Worm (Caenorhabditis elegans) whole organism, young adult: ENCODE data around the gene F44E7.4.

Experiments used
- C06A6.2 ChIP-seq: fragments of 200-800 bp; sonication (Bioruptor generic); conservative IDR thresholded peaks from 2 replicates; pipeline ENCODE4 v1.3.6; 2022; ENCODE audit warnings: missing genetic modification characterization, missing compliant biosample characterization
- F22D6.2 ChIP-seq: sonication (generic microtip); optimal IDR thresholded peaks from 2 replicates; lab custom pipeline; 2016; ENCODE audit warnings: mild to moderate bottlenecking, missing genetic modification characterization, missing compliant biosample characterization
- K12H6.12 ChIP-seq: fragments of 200-800 bp; sonication (Bioruptor generic); optimal IDR thresholded peaks from 2 replicates; lab custom pipeline; 2018; ENCODE audit warnings: mild to moderate bottlenecking, missing genetic modification characterization, missing compliant biosample characterization
- Y53F4B.3 ChIP-seq: fragments of 200-800 bp; sonication (Bioruptor generic); IDR thresholded peaks from 2 replicates; pipeline ENCODE4 v1.3.6; 2022; ENCODE audit warnings: missing genetic modification reagents, missing genetic modification characterization, missing compliant biosample characterization
- Y56A3A.18 ChIP-seq: fragments of 200-800 bp; sonication (Bioruptor generic); IDR thresholded peaks from 2 replicates; pipeline ENCODE4 v1.3.6; 2022; ENCODE audit warnings: missing genetic modification reagents, missing genetic modification characterization, missing compliant biosample characterization
- Y67H2A.10 ChIP-seq: fragments of 200-800 bp; sonication (Bioruptor generic); conservative IDR thresholded peaks from 2 replicates; pipeline ENCODE4 v1.3.6; 2022; ENCODE audit warnings: missing genetic modification reagents, missing genetic modification characterization, missing compliant biosample characterization
- Y95B8A.8 ChIP-seq: fragments of 200-800 bp; sonication (Bioruptor generic); IDR thresholded peaks from 2 replicates; pipeline ENCODE4 v1.3.6; 2022; ENCODE audit warnings: missing genetic modification reagents, missing genetic modification characterization, missing compliant biosample characterization
- ZK185.1 ChIP-seq: sonication (generic microtip); optimal IDR thresholded peaks from 2 replicates; lab custom pipeline; 2016; ENCODE audit warnings: mild to moderate bottlenecking, missing genetic modification characterization, missing compliant biosample characterization; ENCODE audit not compliant: poor library complexity, severe bottlenecking
- akir-1 ChIP-seq: fragments of 200-800 bp; sonication (Bioruptor generic); optimal IDR thresholded peaks from 2 replicates; lab custom pipeline; 2018; ENCODE audit warnings: mild to moderate bottlenecking, missing genetic modification characterization, moderate library complexity, missing compliant biosample characterization
- ama-1 ChIP-seq, 3 experiments: fragments of 150-350 bp in 1 of 3; sonication (generic microtip) in 2 of 3; optimal IDR thresholded peaks; 2 replicates each; lab custom pipeline; 2014 to 2018; ENCODE audit warnings: missing biosample characterization in 2 of 3, missing genetic modification characterization in 2 of 3, missing genetic modification reagents in 2 of 3
- aptf-3 ChIP-seq: fragments of 200-800 bp; sonication (Bioruptor generic); IDR thresholded peaks from 2 replicates; pipeline ENCODE4 v1.3.6; 2022; ENCODE audit warnings: missing genetic modification characterization, missing compliant biosample characterization
- atf-7 ChIP-seq: sonication (generic microtip); optimal IDR thresholded peaks from 2 replicates; lab custom pipeline; 2017; ENCODE audit warnings: mild to moderate bottlenecking, missing genetic modification characterization, missing compliant biosample characterization
- athp-1 ChIP-seq: sonication (generic microtip); optimal IDR thresholded peaks from 2 replicates; lab custom pipeline; 2017; ENCODE audit warnings: mild to moderate bottlenecking, missing genetic modification characterization, missing compliant biosample characterization
- ceh-27 ChIP-seq: fragments of 200-800 bp; sonication (Bioruptor generic); optimal IDR thresholded peaks from 2 replicates; lab custom pipeline; 2018; ENCODE audit warnings: mild to moderate bottlenecking, missing genetic modification characterization, moderate library complexity, missing compliant biosample characterization
- ceh-58 ChIP-seq: fragments of 200-800 bp; sonication (Bioruptor generic); IDR thresholded peaks from 2 replicates; pipeline ENCODE4 v1.3.6; 2022; ENCODE audit warnings: missing genetic modification characterization, missing compliant biosample characterization
- ceh-79 ChIP-seq: sonication (generic microtip); optimal IDR thresholded peaks from 2 replicates; lab custom pipeline; 2017; ENCODE audit warnings: mild to moderate bottlenecking, missing genetic modification characterization, missing compliant biosample characterization
- chd-7 ChIP-seq: sonication (generic microtip); optimal IDR thresholded peaks from 2 replicates; lab custom pipeline; 2016; ENCODE audit warnings: mild to moderate bottlenecking, missing genetic modification characterization, moderate library complexity, missing compliant biosample characterization
- die-1 ChIP-seq: sonication (generic microtip); optimal IDR thresholded peaks from 2 replicates; lab custom pipeline; 2016; ENCODE audit warnings: missing genotype, mild to moderate bottlenecking, missing genetic modification characterization, missing compliant biosample characterization
- dpff-1 ChIP-seq: sonication (generic microtip); optimal IDR thresholded peaks from 2 replicates; lab custom pipeline; 2017; ENCODE audit warnings: mild to moderate bottlenecking, missing genetic modification characterization, missing compliant biosample characterization
- dpl-1 ChIP-seq: fragments of 150-350 bp; optimal IDR thresholded peaks from 2 replicates; lab custom pipeline; 2014; ENCODE audit warnings: missing biosample characterization, missing genetic modification reagents, missing genetic modification characterization
- efl-1 ChIP-seq: fragments of 150-350 bp; optimal IDR thresholded peaks from 2 replicates; lab custom pipeline; 2014; ENCODE audit warnings: missing biosample characterization, missing genetic modification reagents, missing genetic modification characterization
- egl-44 ChIP-seq: fragments of 200-800 bp; sonication (Bioruptor generic); IDR thresholded peaks from 2 replicates; pipeline ENCODE4 v1.3.6; 2022; ENCODE audit warnings: missing genetic modification reagents, missing genetic modification characterization, missing compliant biosample characterization
- egrh-3 ChIP-seq: fragments of 200-800 bp; sonication (Bioruptor generic); IDR thresholded peaks from 2 replicates; pipeline ENCODE4 v1.3.6; 2022; ENCODE audit warnings: missing genetic modification reagents, missing genetic modification characterization, missing compliant biosample characterization
- ets-4 ChIP-seq: fragments of 200-800 bp; sonication (Bioruptor generic); optimal IDR thresholded peaks from 2 replicates; lab custom pipeline; 2018; ENCODE audit warnings: mild to moderate bottlenecking, missing genetic modification characterization, missing compliant biosample characterization
- hmg-1.2 ChIP-seq: fragments of 200-800 bp; sonication (Bioruptor generic); IDR thresholded peaks from 2 replicates; pipeline ENCODE4 v1.3.6; 2022; ENCODE audit warnings: missing genetic modification reagents, missing genetic modification characterization, missing compliant biosample characterization
- lag-1 ChIP-seq: fragments of 200-800 bp; sonication (Bioruptor generic); IDR thresholded peaks from 2 replicates; pipeline ENCODE4 v1.3.6; 2022; ENCODE audit warnings: missing genetic modification reagents, missing genetic modification characterization, missing compliant biosample characterization
- lin-35 ChIP-seq, 3 experiments: fragments of 150-350 bp in 2 of 3; sonication (generic microtip) in 1 of 3; optimal IDR thresholded peaks; 2 replicates each; lab custom pipeline; 2014 to 2018; ENCODE audit warnings: missing biosample characterization in 3 of 3, missing genetic modification characterization in 3 of 3, missing genetic modification reagents in 3 of 3
- lin-40 ChIP-seq: sonication (generic microtip); optimal IDR thresholded peaks from 2 replicates; lab custom pipeline; 2016; ENCODE audit warnings: missing genetic modification characterization, mild to moderate bottlenecking, missing compliant biosample characterization, missing genotype, missing genetic modification reagents
- lin-54 ChIP-seq: fragments of 200-800 bp; sonication (Bioruptor generic); optimal IDR thresholded peaks from 2 replicates; lab custom pipeline; 2018; ENCODE audit warnings: mild to moderate bottlenecking, missing genetic modification characterization, missing compliant biosample characterization
- madf-3 ChIP-seq: fragments of 200-800 bp; sonication (Bioruptor generic); IDR thresholded peaks from 2 replicates; pipeline ENCODE4 v1.3.6; 2022; ENCODE audit warnings: missing genetic modification reagents, missing genetic modification characterization, missing compliant biosample characterization
- mcd-1 ChIP-seq: fragments of 200-800 bp; sonication (Bioruptor generic); IDR thresholded peaks from 2 replicates; pipeline ENCODE4 v1.3.6; 2022; ENCODE audit warnings: missing genetic modification reagents, missing genetic modification characterization, missing compliant biosample characterization
- mel-28 ChIP-seq: sonication (generic microtip); optimal IDR thresholded peaks from 2 replicates; lab custom pipeline; 2016; ENCODE audit warnings: borderline replicate concordance, mild to moderate bottlenecking, missing genetic modification characterization, missing compliant biosample characterization
- mes-4 ChIP-seq: sonication (generic microtip); optimal IDR thresholded peaks from 2 replicates; lab custom pipeline; 2016; ENCODE audit warnings: missing genotype, missing genetic modification characterization, missing compliant biosample characterization
- nfyb-1 ChIP-seq: fragments of 200-800 bp; sonication (Bioruptor generic); IDR thresholded peaks from 2 replicates; pipeline ENCODE4 v1.3.6; 2022; ENCODE audit warnings: missing genetic modification reagents, missing genetic modification characterization, missing compliant biosample characterization
- nhr-179 ChIP-seq: sonication (generic microtip); optimal IDR thresholded peaks from 2 replicates; lab custom pipeline; 2016; ENCODE audit warnings: mild to moderate bottlenecking, missing genetic modification characterization, missing compliant biosample characterization
- nhr-80 ChIP-seq: sonication (generic microtip); optimal IDR thresholded peaks from 2 replicates; lab custom pipeline; 2016; ENCODE audit warnings: missing genetic modification characterization, missing compliant biosample characterization
- rec-8 ChIP-seq, 2 experiments: sonication (generic microtip); optimal IDR thresholded peaks; 2 replicates each; lab custom pipeline; 2016; ENCODE audit warnings: mild to moderate bottlenecking in 2 of 2, missing genetic modification characterization in 2 of 2, missing genetic modification reagents in 2 of 2, missing genotype in 2 of 2, missing biosample characterization in 1 of 2, missing compliant biosample characterization in 1 of 2, moderate library complexity in 1 of 2
- sea-2 ChIP-seq: fragments of 200-800 bp; sonication (Bioruptor generic); IDR thresholded peaks from 2 replicates; pipeline ENCODE4 v1.3.6; 2022; ENCODE audit warnings: missing genetic modification characterization, missing compliant biosample characterization
- somi-1 ChIP-seq: fragments of 200-800 bp; sonication (Bioruptor generic); optimal IDR thresholded peaks from 2 replicates; lab custom pipeline; 2018; ENCODE audit warnings: mild to moderate bottlenecking, missing genetic modification characterization, missing compliant biosample characterization
- sptf-2 ChIP-seq: fragments of 200-800 bp; sonication (Bioruptor generic); optimal IDR thresholded peaks from 2 replicates; lab custom pipeline; 2018; ENCODE audit warnings: mild to moderate bottlenecking, missing genetic modification characterization, missing compliant biosample characterization
- tbp1 ChIP-seq: fragments of 200-800 bp; sonication (Bioruptor generic); optimal IDR thresholded peaks from 2 replicates; lab custom pipeline; 2018; ENCODE audit warnings: mild to moderate bottlenecking, missing genetic modification characterization, missing compliant biosample characterization
- ztf-22 ChIP-seq: fragments of 200-800 bp; sonication (Bioruptor generic); optimal IDR thresholded peaks from 2 replicates; lab custom pipeline; 2018; ENCODE audit warnings: mild to moderate bottlenecking, missing genetic modification characterization, moderate library complexity, missing compliant biosample characterization
- ztf-26 ChIP-seq: sonication (generic microtip); optimal IDR thresholded peaks from 2 replicates; lab custom pipeline; 2017; ENCODE audit warnings: missing genetic modification characterization, missing compliant biosample characterization
- ztf-3 ChIP-seq: fragments of 200-800 bp; sonication (Bioruptor generic); optimal IDR thresholded peaks from 2 replicates; lab custom pipeline; 2018; ENCODE audit warnings: mild to moderate bottlenecking, missing genetic modification characterization, missing compliant biosample characterization

The F44E7.4 gene

ce11 chrV:5769500-5769899 lies 7.3 kb downstream of the F44E7.4 start:
- TF ChIP-seq nhr-80 (tag; lab: Kevin White, UChicago) (peak; percentile 44), lin-35 (GFP tag; optimal IDR thresholded peaks at IDR 0.05; lab: Kevin White, UChicago) (no peak)

ce11 chrV:5768292-5768695 lies 8.5 kb downstream of the F44E7.4 start:
- peak; percentile 42 for TF ChIP-seq mcd-1 (GFP tag; lab: Robert Waterston, UW)
- TF ChIP-seq F22D6.2 (tag; lab: Kevin White, UChicago): peak; percentile 64
- no peak for TF ChIP-seq Y67H2A.10 (GFP tag; lab: Robert Waterston, UW)
- peak; percentile 56 for TF ChIP-seq ztf-26 (tag; lab: Kevin White, UChicago)
- no peak for TF ChIP-seq athp-1 (tag; lab: Kevin White, UChicago)
- peak; percentile 89 for TF ChIP-seq somi-1 (GFP tag; lab: Kevin White, UChicago)
- TF ChIP-seq ztf-3 (GFP tag; lab: Kevin White, UChicago): no peak
- TF ChIP-seq ceh-79 (tag; lab: Kevin White, UChicago): no peak
- peak; percentile 18 for TF ChIP-seq K12H6.12 (tag; lab: Kevin White, UChicago)
- TF ChIP-seq chd-7 (tag; lab: Kevin White, UChicago): peak; percentile 42
- TF ChIP-seq lin-40 (tag; lab: Kevin White, UChicago): peak; percentile 82
- no peak for TF ChIP-seq Y95B8A.8
- TF ChIP-seq C06A6.2 (GFP tag; lab: Robert Waterston, UW): peak; percentile 37; the same call in 1 of the 2 replicates
- TF ChIP-seq aptf-3 (GFP tag; lab: Robert Waterston, UW): no peak
- no peak for TF ChIP-seq efl-1
- peak; percentile 77 for TF ChIP-seq nhr-80 (tag; lab: Kevin White, UChicago)
- 0 out of 2 replicates have a peak, but pooled peaks have one; percentile 33 for TF ChIP-seq madf-3
- no peak for TF ChIP-seq ets-4
- no peak for TF ChIP-seq lin-54
- TF ChIP-seq nfyb-1 (GFP tag; lab: Robert Waterston, UW): peak; percentile 65
- peak; percentile 26 for TF ChIP-seq die-1 (tag; lab: Kevin White, UChicago)
- TF ChIP-seq egl-44: no peak
- TF ChIP-seq akir-1: no peak
- TF ChIP-seq tbp1 (GFP tag; lab: Kevin White, UChicago): peak; percentile 15

ce11 chrV:5765081-5765480 lies 11.7 kb downstream of the F44E7.4 start, which contains the start of gene pgph-2:
Gene pgph-2 (plus strand): TSS chrV:5765127.
- TF ChIP-seq egl-44 (no peak), ztf-22 (GFP tag; lab: Kevin White, UChicago) (no peak), mes-4 (no peak), dpl-1 (GFP tag; lab: Kevin White, UChicago) (no peak), egrh-3 (GFP tag; lab: Robert Waterston, UW) (no peak), dpff-1 (no peak), ceh-58 (GFP tag; lab: Robert Waterston, UW) (no peak), ama-1 (optimal IDR thresholded peaks at IDR 0.05; lab: Kevin White, UChicago) (no peak), ama-1 (GFP tag; optimal IDR thresholded peaks at IDR 0.05; lab: Kevin White, UChicago) (no peak), lag-1 (GFP tag; lab: Robert Waterston, UW) (no peak), nfyb-1 (GFP tag; lab: Robert Waterston, UW) (no peak), nhr-179 (tag; lab: Kevin White, UChicago) (no peak), sea-2 (GFP tag; lab: Robert Waterston, UW) (no peak)

- TF ChIP-seq Y56A3A.18 (GFP tag; lab: Robert Waterston, UW): 0 out of 2 replicates have a peak, but pooled peaks have one; percentile 39
- TF ChIP-seq somi-1 (GFP tag; lab: Kevin White, UChicago): peak; percentile 40
- no peak for TF ChIP-seq Y53F4B.3 (GFP tag; lab: Robert Waterston, UW)
- TF ChIP-seq lin-40 (tag; lab: Kevin White, UChicago): peak; percentile 81
- TF ChIP-seq C06A6.2 (GFP tag; lab: Robert Waterston, UW): peak; percentile 37; the same call in 1 of the 2 replicates
- TF ChIP-seq rec-8 (tag; optimal IDR thresholded peaks at IDR 0.05; lab: Kevin White, UChicago): no peak
- peak in 1 of 3 experiments; percentile 13 for TF ChIP-seq lin-35 (GFP tag; optimal IDR thresholded peaks at IDR 0.05; lab: Kevin White, UChicago)
- no peak for TF ChIP-seq Y95B8A.8
- TF ChIP-seq ZK185.1 (tag; lab: Kevin White, UChicago): peak; percentile 8
- no peak for TF ChIP-seq mel-28 (tag; lab: Kevin White, UChicago)
- TF ChIP-seq die-1 (tag; lab: Kevin White, UChicago): no peak
- TF ChIP-seq ztf-26 (tag; lab: Kevin White, UChicago): peak; percentile 57
- peak; percentile 68; the same call in 1 of the 2 replicates for TF ChIP-seq hmg-1.2 (GFP tag; lab: Robert Waterston, UW)
- TF ChIP-seq ceh-27: peak; percentile 38
- TF ChIP-seq sptf-2 (GFP tag; lab: Kevin White, UChicago): no peak
- TF ChIP-seq nhr-80 (tag; lab: Kevin White, UChicago): peak; percentile 78
- TF ChIP-seq atf-7 (tag; lab: Kevin White, UChicago): peak; percentile 55
These were observed 13.0 kb downstream of the F44E7.4 start, which contains the start of gene pgph-3 for ce11 chrV:5763787-5764186. Gene pgph-3 (minus strand): TSS chrV:5763846.
